Worm (Caenorhabditis elegans) whole organism, L3 larva: ENCODE measurements around the gene gtap-2.

Experiments used
- aly-2 ChIP-seq: fragments of 150-350 bp; optimal IDR thresholded peaks from 2 replicates; lab custom pipeline; 2014; ENCODE audit warnings: missing biosample characterization, missing genetic modification characterization
- nhr-237 ChIP-seq: fragments of 150-350 bp; optimal IDR thresholded peaks from 2 replicates; lab custom pipeline; 2014; ENCODE audit warnings: missing biosample characterization, missing genetic modification characterization

ce11 chrIII:9802045-9802444 lies 6.3 kb upstream of the gtap-2 start:
- TF ChIP-seq aly-2 (tag; lab: Kevin White, UChicago) (no peak), nhr-237 (no peak)
